Fruit fly (Drosophila melanogaster) whole organism, pupa: ENCODE data around the gene lectin-24A.

ENCODE experiments used
- CG10348 ChIP-seq: fragments of 200-800 bp; sonication (Bioruptor generic); IDR thresholded peaks from 2 replicates; pipeline ENCODE4 v1.3.6; 2022; ENCODE audit warnings: missing biosample characterization, missing genetic modification characterization
- CG12605 ChIP-seq: fragments of 200-800 bp; sonication (Bioruptor generic); IDR thresholded peaks from 2 replicates; pipeline ENCODE4 v1.3.6; 2022; ENCODE audit warnings: missing biosample characterization, missing genetic modification characterization
- CG13204 ChIP-seq: fragments of 200-800 bp; sonication (Bioruptor generic); optimal IDR thresholded peaks from 2 replicates; lab custom pipeline; 2018; ENCODE audit warnings: missing biosample characterization, mild to moderate bottlenecking, missing genetic modification characterization, moderate library complexity
- CG14655 ChIP-seq: fragments of 200-800 bp; sonication (Bioruptor generic); optimal IDR thresholded peaks from 3 replicates; lab custom pipeline; 2017; ENCODE audit warnings: mild to moderate bottlenecking, missing biosample characterization, missing genetic modification reagents, missing genetic modification characterization
- CG15710 ChIP-seq: fragments of 200-800 bp; sonication (Bioruptor generic); optimal IDR thresholded peaks from 2 replicates; lab custom pipeline; 2018; ENCODE audit warnings: missing biosample characterization, mild to moderate bottlenecking, missing genetic modification characterization, moderate library complexity
- CG17806 ChIP-seq: fragments of 200-800 bp; sonication (Bioruptor generic); optimal IDR thresholded peaks from 2 replicates; lab custom pipeline; 2018; ENCODE audit warnings: missing biosample characterization, mild to moderate bottlenecking, missing genetic modification characterization, moderate library complexity
- CG32121 ChIP-seq: fragments of 200-800 bp; sonication (Bioruptor generic); IDR thresholded peaks from 2 replicates; pipeline ENCODE4 v1.3.6; 2022; ENCODE audit warnings: missing biosample characterization, missing genetic modification characterization
- CG34367 ChIP-seq: fragments of 200-800 bp; sonication (Bioruptor generic); optimal IDR thresholded peaks from 2 replicates; lab custom pipeline; 2018; ENCODE audit warnings: missing biosample characterization, mild to moderate bottlenecking, missing genetic modification characterization
- CG4496 ChIP-seq: fragments of 200-800 bp; sonication (Bioruptor generic); IDR thresholded peaks from 3 replicates; pipeline ENCODE4 v1.3.6; 2022; ENCODE audit warnings: missing biosample characterization, missing genetic modification characterization
- CG8159 ChIP-seq: fragments of 200-800 bp; sonication (Bioruptor generic); optimal IDR thresholded peaks from 3 replicates; lab custom pipeline; 2018; ENCODE audit warnings: missing biosample characterization, mild to moderate bottlenecking, missing genetic modification characterization, moderate library complexity
- CG8301 ChIP-seq: fragments of 200-800 bp; sonication (Bioruptor generic); optimal IDR thresholded peaks from 2 replicates; lab custom pipeline; 2018; ENCODE audit warnings: missing biosample characterization, mild to moderate bottlenecking, missing genetic modification characterization
- CG9948 ChIP-seq: fragments of 200-800 bp; sonication (Bioruptor generic); optimal IDR thresholded peaks from 2 replicates; lab custom pipeline; 2018; ENCODE audit warnings: missing biosample characterization, mild to moderate bottlenecking, missing genetic modification characterization, moderate library complexity
- D1 ChIP-seq: fragments of 200-800 bp; sonication (Bioruptor generic); optimal IDR thresholded peaks from 2 replicates; lab custom pipeline; 2018; ENCODE audit warnings: missing biosample characterization, mild to moderate bottlenecking, missing genetic modification characterization, moderate library complexity
- EcR ChIP-seq: fragments of 200-800 bp; sonication (Bioruptor generic); optimal IDR thresholded peaks from 3 replicates; lab custom pipeline; 2019; ENCODE audit warnings: missing biosample characterization, missing genetic modification characterization, mild to moderate bottlenecking, moderate library complexity, missing genetic modification reagents
- Ets98B ChIP-seq: fragments of 200-800 bp; sonication (Bioruptor generic); IDR thresholded peaks from 2 replicates; pipeline ENCODE4 v1.3.6; 2022; ENCODE audit warnings: missing biosample characterization, missing genetic modification characterization
- Pif1A ChIP-seq: fragments of 200-800 bp; sonication (Bioruptor generic); optimal IDR thresholded peaks from 3 replicates; lab custom pipeline; 2016; ENCODE audit warnings: missing biosample characterization, missing genetic modification characterization
- Pif1B ChIP-seq: fragments of 200-800 bp; sonication (Bioruptor generic); optimal IDR thresholded peaks from 3 replicates; lab custom pipeline; 2016; ENCODE audit warnings: missing biosample characterization, missing genetic modification characterization
- Snoo ChIP-seq: fragments of 200-800 bp; sonication (Bioruptor generic); optimal IDR thresholded peaks from 3 replicates; lab custom pipeline; 2017; ENCODE audit warnings: missing biosample characterization, mild to moderate bottlenecking, missing genetic modification characterization, inconsistent platforms
- fd96Ca ChIP-seq: fragments of 200-800 bp; sonication (Bioruptor generic); IDR thresholded peaks from 3 replicates; pipeline ENCODE4 v1.3.6; 2022; ENCODE audit warnings: missing biosample characterization, missing genetic modification characterization
- gl ChIP-seq: fragments of 200-800 bp; sonication (Bioruptor generic); optimal IDR thresholded peaks from 2 replicates; lab custom pipeline; 2018; ENCODE audit warnings: missing biosample characterization, mild to moderate bottlenecking, missing genetic modification characterization
- rn ChIP-seq: fragments of 200-800 bp; sonication (Bioruptor generic); IDR thresholded peaks from 2 replicates; pipeline ENCODE4 v1.3.6; 2022; ENCODE audit warnings: missing biosample characterization, missing genetic modification characterization

The lectin-24A gene

dm6 chr2L:3685139-3685851 lies 32.3 kb downstream of the lectin-24A start:
- TF ChIP-seq gl (tag; lab: Kevin White, UChicago): no peak
- peak; percentile 16 for TF ChIP-seq CG8159 (tag; lab: Kevin White, UChicago)

dm6 chr2L:3682489-3682888 lies 35.1 kb downstream of the lectin-24A start:
- no peak for TF ChIP-seq CG14655 (GFP tag; lab: Kevin White, UChicago)
- no peak for TF ChIP-seq CG9948 (tag; lab: Kevin White, UChicago)
- TF ChIP-seq Pif1B (GFP tag; lab: Kevin White, UChicago): no peak
- TF ChIP-seq D1 (tag; lab: Kevin White, UChicago): no peak
- TF ChIP-seq CG32121: no peak
- no peak for TF ChIP-seq Snoo (tag; lab: Kevin White, UChicago)
- TF ChIP-seq Ets98B (GFP tag; lab: Robert Waterston, UW): no peak
- no peak for TF ChIP-seq CG34367 (tag; lab: Kevin White, UChicago)
- no peak for TF ChIP-seq gl (tag; lab: Kevin White, UChicago)
- TF ChIP-seq CG10348 (GFP tag; lab: Robert Waterston, UW): no peak
- no peak for TF ChIP-seq fd96Ca (GFP tag; lab: Robert Waterston, UW)
- TF ChIP-seq CG15710 (tag; lab: Kevin White, UChicago): no peak
- TF ChIP-seq CG13204 (GFP tag; lab: Kevin White, UChicago): no peak

dm6 chr2L:3681338-3681737 lies 36.2 kb downstream of the lectin-24A start:
- TF ChIP-seq CG10348 (GFP tag; lab: Robert Waterston, UW) (no peak), CG9948 (tag; lab: Kevin White, UChicago) (no peak), CG15710 (tag; lab: Kevin White, UChicago) (no peak), CG32121 (no peak), CG8159 (tag; lab: Kevin White, UChicago) (no peak), Ets98B (GFP tag; lab: Robert Waterston, UW) (no peak), Pif1B (GFP tag; lab: Kevin White, UChicago) (no peak), rn (GFP tag; lab: Robert Waterston, UW) (no peak), Snoo (tag; lab: Kevin White, UChicago) (no peak), EcR (GFP tag; lab: Kevin White, UChicago) (no peak)

dm6 chr2L:3675770-3676169 lies 41.8 kb downstream of the lectin-24A start:
- TF ChIP-seq D1 (tag; lab: Kevin White, UChicago) (no peak), EcR (GFP tag; lab: Kevin White, UChicago) (no peak), Ets98B (GFP tag; lab: Robert Waterston, UW) (no peak), Pif1A (no peak)

dm6 chr2L:3670481-3670880 lies 47.1 kb downstream of the lectin-24A start, which contains the start of gene Sfp24Bc:
Gene Sfp24Bc, minus strand, starts transcription at chr2L:3670581.
- no peak for TF ChIP-seq CG13204 (GFP tag; lab: Kevin White, UChicago)
- TF ChIP-seq rn (GFP tag; lab: Robert Waterston, UW): no peak
- TF ChIP-seq CG14655 (GFP tag; lab: Kevin White, UChicago): no peak
- TF ChIP-seq EcR (GFP tag; lab: Kevin White, UChicago): no peak
- no peak for TF ChIP-seq Pif1B (GFP tag; lab: Kevin White, UChicago)
- TF ChIP-seq CG9948 (tag; lab: Kevin White, UChicago): no peak
- no peak for TF ChIP-seq CG34367 (tag; lab: Kevin White, UChicago)
- TF ChIP-seq Pif1A: no peak
- TF ChIP-seq CG4496: no peak

DNA sequence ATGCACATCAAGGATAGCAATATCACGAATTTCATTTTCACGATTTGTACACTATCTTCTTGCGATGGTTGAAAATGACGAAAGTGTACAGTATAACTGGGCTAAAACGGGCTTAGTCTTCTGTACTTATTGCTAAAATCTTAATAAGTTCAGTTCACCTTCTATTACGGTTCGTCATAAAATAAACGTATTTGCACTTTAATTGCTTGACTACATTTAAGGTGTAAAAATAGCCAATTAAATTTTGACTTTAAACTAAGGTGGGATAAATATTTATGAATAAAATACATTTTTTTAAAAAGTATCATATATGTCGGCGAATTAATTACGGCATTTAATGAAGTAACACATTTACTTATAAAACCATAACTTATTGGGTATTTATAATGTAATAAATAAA lies 47.9 kb downstream of the lectin-24A start, which contains the start of gene Sfp24Bb:
TSS of gene Sfp24Bb (minus strand) at position 101 of the 400 bp plus-strand sequence.
- TF ChIP-seq CG4496 (no peak), CG14655 (GFP tag; lab: Kevin White, UChicago) (no peak), CG13204 (GFP tag; lab: Kevin White, UChicago) (no peak), CG10348 (GFP tag; lab: Robert Waterston, UW) (no peak), Ets98B (GFP tag; lab: Robert Waterston, UW) (no peak), rn (GFP tag; lab: Robert Waterston, UW) (no peak), Pif1B (GFP tag; lab: Kevin White, UChicago) (no peak), CG17806 (tag; lab: Kevin White, UChicago) (no peak), CG8301 (tag; lab: Kevin White, UChicago) (no peak), CG32121 (no peak), CG12605 (GFP tag; lab: Robert Waterston, UW) (no peak), EcR (GFP tag; lab: Kevin White, UChicago) (no peak), Pif1A (no peak), Snoo (tag; lab: Kevin White, UChicago) (no peak), CG15710 (tag; lab: Kevin White, UChicago) (no peak), D1 (tag; lab: Kevin White, UChicago) (no peak), gl (tag; lab: Kevin White, UChicago) (no peak)
